Worm (Caenorhabditis elegans): ENCODE data around the gene acdh-13.

acdh-13 gene

ce11 chrIV:8532024-8532423, 33.4 kb upstream of the acdh-13 start:
- TF ChIP-seq hlh-12 (tag; optimal IDR thresholded peaks at IDR 0.05) (no peak), F57C9.4 (tag; optimal IDR thresholded peaks at IDR 0.05) (no peak), die-1 (tag; optimal IDR thresholded peaks at IDR 0.05) (no peak), ceh-40 (GFP tag; IDR thresholded peaks at IDR 0.05) (no peak), Y53G8AR.9 (GFP tag; conservative IDR thresholded peaks at IDR 0.05) (no peak), egl-18 (GFP tag; IDR thresholded peaks at IDR 0.05) (no peak), efl-1 (GFP tag; optimal IDR thresholded peaks at IDR 0.05) (no peak), dox-1 (GFP tag; IDR thresholded peaks at IDR 0.05) (0 out of 2 replicates have a peak, but pooled peaks have one; percentile 24), lsl-1 (GFP tag; optimal IDR thresholded peaks at IDR 0.05) (no peak), rcor-1 (GFP tag; IDR thresholded peaks at IDR 0.05) (no peak), sdz-38 (tag; optimal IDR thresholded peaks at IDR 0.05) (no peak), B0261.1 (tag; optimal IDR thresholded peaks at IDR 0.05) (no peak), B0035.1 (tag; optimal IDR thresholded peaks at IDR 0.05) (no peak), ztf-6 (GFP tag; IDR thresholded peaks at IDR 0.05) (no peak), let-607 (tag; optimal IDR thresholded peaks at IDR 0.05) (peak in 1 of 2 experiments; percentile 7), attf-3 (GFP tag; conservative IDR thresholded peaks at IDR 0.05) (no peak), somi-1 (GFP tag; optimal IDR thresholded peaks at IDR 0.05) (no peak), nhr-80 (tag; optimal IDR thresholded peaks at IDR 0.05) (peak; percentile 78), ztf-18 (tag; optimal IDR thresholded peaks at IDR 0.05) (no peak), atf-7 (tag; optimal IDR thresholded peaks at IDR 0.05) (peak; percentile 40), gei-17 (GFP tag; optimal IDR thresholded peaks at IDR 0.05) (no peak), dpl-1 (GFP tag; optimal IDR thresholded peaks at IDR 0.05) (no peak), sptf-2 (GFP tag; optimal IDR thresholded peaks at IDR 0.05) (no peak), chd-7 (tag; optimal IDR thresholded peaks at IDR 0.05) (no peak), athp-1 (tag; optimal IDR thresholded peaks at IDR 0.05) (no peak), egl-44 (GFP tag; IDR thresholded peaks at IDR 0.05) (no peak), D2030.7 (GFP tag; IDR thresholded peaks at IDR 0.05) (no peak), hrde-1 (tag; optimal IDR thresholded peaks at IDR 0.05; ENCODE audit: borderline replicate concordance) (no peak), tbx-9 (tag; optimal IDR thresholded peaks at IDR 0.05; ENCODE audit: borderline replicate concordance) (no peak)

DNA sequence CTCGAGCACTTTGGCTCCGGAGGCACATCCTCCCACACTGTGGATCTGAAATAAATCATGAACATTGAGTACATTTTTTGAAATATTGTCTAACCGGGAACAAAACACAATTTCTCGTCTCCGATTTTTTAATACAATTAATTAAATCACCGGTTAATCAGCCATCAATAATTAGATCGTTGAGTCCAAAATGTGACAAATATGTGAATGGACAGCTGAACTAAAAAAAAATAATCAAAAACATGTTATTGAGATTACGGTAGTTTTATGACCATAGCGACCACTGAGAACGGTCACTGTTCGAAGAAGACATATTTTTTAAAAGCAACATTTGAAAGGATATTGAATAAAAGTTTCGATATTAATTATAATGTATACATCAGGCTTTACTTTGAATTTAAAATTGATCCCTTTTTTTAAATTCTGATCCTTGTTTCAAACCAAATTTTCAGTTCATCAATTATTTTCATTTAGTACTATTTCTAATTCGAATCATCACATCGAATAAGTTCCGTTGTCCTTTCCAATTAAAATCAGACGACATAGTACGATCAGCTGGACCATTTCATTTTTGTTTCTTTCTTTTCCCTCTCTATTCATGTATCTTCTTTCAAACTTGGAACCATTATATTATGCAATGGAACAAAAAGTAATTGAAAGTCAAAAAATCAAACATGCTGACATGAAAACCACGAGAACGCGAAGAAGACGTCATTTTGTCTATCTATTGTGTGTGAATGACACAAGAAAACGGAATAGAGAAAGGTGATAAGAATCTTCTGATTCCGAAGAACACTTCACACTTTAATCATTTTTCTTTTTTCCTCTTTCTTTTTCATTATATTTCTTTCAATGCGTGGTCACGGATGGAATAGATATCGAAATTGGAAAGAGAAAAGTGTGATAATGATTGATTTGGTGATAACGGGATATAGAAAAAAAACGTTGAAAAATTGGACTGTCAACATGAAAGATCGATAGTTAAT, 31.7 kb upstream of the acdh-13 start:
- TF ChIP-seq unc-62 (GFP tag; optimal IDR thresholded peaks at IDR 0.05) (peak; percentile 93), let-607 (tag; optimal IDR thresholded peaks at IDR 0.05) (peak; percentile 3 to 81), bed-2 (GFP tag; IDR thresholded peaks at IDR 0.05) (no peak), ceh-58 (GFP tag; IDR thresholded peaks at IDR 0.05) (no peak), F10E7.11 (tag; optimal IDR thresholded peaks at IDR 0.05) (no peak), hmg-1.2 (GFP tag; IDR thresholded peaks at IDR 0.05) (peak; percentile 62), F22D6.2 (tag; optimal IDR thresholded peaks at IDR 0.05) (peak; percentile 79), chd-7 (tag; optimal IDR thresholded peaks at IDR 0.05) (peak; percentile 70), D2030.7 (GFP tag; IDR thresholded peaks at IDR 0.05) (no peak), lir-1 (GFP tag; conservative IDR thresholded peaks at IDR 0.05) (0 out of 2 replicates have a peak, but pooled peaks have one; percentile 6), K11D2.4 (GFP tag; IDR thresholded peaks at IDR 0.05) (no peak), ztf-22 (GFP tag; optimal IDR thresholded peaks at IDR 0.05) (peak; percentile 93), hlh-26 (GFP tag; conservative IDR thresholded peaks at IDR 0.05) (no peak), akir-1 (GFP tag; optimal IDR thresholded peaks at IDR 0.05) (no peak), ccch-3 (GFP tag; optimal IDR thresholded peaks at IDR 0.05) (no peak), madf-10 (tag; optimal IDR thresholded peaks at IDR 0.05) (peak; percentile 73), nhr-80 (tag; optimal IDR thresholded peaks at IDR 0.05) (peak; percentile 94), attf-3 (GFP tag; conservative IDR thresholded peaks at IDR 0.05) (no peak), egl-18 (GFP tag; IDR thresholded peaks at IDR 0.05) (no peak), nfyb-1 (GFP tag; IDR thresholded peaks at IDR 0.05) (0 out of 2 replicates have a peak, but pooled peaks have one; percentile 36), efl-1 (GFP tag; optimal IDR thresholded peaks at IDR 0.05) (no peak), B0035.1 (tag; optimal IDR thresholded peaks at IDR 0.05) (no peak), Y67H2A.10 (GFP tag; conservative IDR thresholded peaks at IDR 0.05) (no peak), F49E8.2 (tag; optimal IDR thresholded peaks at IDR 0.05; ENCODE audit: insufficient read depth) (no peak), somi-1 (GFP tag; optimal IDR thresholded peaks at IDR 0.05) (peak; percentile 86)

Data from whole organism, young adult.